ENCODE assay signal across 1 fruit fly cellular context in the genomic region with DNA sequence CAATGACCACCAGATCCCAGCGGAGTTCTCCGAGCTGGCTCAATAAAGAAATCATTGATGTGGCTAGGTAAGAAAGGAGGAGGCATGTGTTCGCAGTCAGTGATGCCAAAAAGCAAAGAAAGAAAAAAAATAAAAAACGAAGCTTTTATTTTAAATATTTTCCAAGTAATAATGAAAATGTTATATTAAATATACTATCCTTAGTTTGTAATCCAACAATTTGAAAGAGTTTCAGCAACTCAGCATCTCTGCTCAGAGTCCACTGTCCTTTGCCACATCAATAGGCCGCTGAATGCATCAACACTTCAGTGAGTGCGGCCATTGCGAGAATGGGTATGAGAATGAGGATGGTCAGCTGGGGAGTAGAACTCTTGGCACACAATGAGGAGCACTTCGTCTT.
A peak's percentile ranks its signal among the peaks of the same experiment; 100 is the strongest.
TF ChIP-seq lines count a peak whose summit lies in the region.

No protein-coding gene starts in this region.

TF ChIP-seq in whole organism, embryonic, 481 proteins besides CTCF, POLR2A, EP300 and RAD21 (continued from another document):
- TF ChIP-seq Atf6 (GFP tag; IDR thresholded peaks at IDR 0.05; lab: Robert Waterston, UW) (no peak), zfh1 (GFP tag; IDR thresholded peaks at IDR 0.05; lab: Robert Waterston, UW) (peak; percentile 82), dmrt99B (tag; optimal IDR thresholded peaks at IDR 0.05; lab: Kevin White, UChicago) (peak; percentile 21), lola (GFP tag; optimal IDR thresholded peaks at IDR 0.05; lab: Kevin White, UChicago) (peak in 1 of 3 experiments; percentile 54), CG11456 (GFP tag; IDR thresholded peaks at IDR 0.05; lab: Robert Waterston, UW) (no peak), MESR4 (GFP tag; optimal IDR thresholded peaks at IDR 0.05; lab: Kevin White, UChicago) (no peak), MTF-1 (GFP tag; optimal IDR thresholded peaks at IDR 0.05; lab: Kevin White, UChicago; ENCODE audit: borderline replicate concordance) (no peak), CG14710 (tag; optimal IDR thresholded peaks at IDR 0.05; lab: Kevin White, UChicago) (peak; percentile 47), zf30C (GFP tag; optimal IDR thresholded peaks at IDR 0.05; lab: Kevin White, UChicago) (no peak), CG9727 (GFP tag; optimal IDR thresholded peaks at IDR 0.05; lab: Kevin White, UChicago) (peak; percentile 66), lov (optimal IDR thresholded peaks at IDR 0.05; lab: Kevin White, UChicago) (no peak), lov (GFP tag; IDR thresholded peaks at IDR 0.05; lab: Robert Waterston, UW) (0 out of 3 replicates have a peak, but pooled peaks have one; percentile 54), CG15514 (GFP tag; optimal IDR thresholded peaks at IDR 0.05; lab: Kevin White, UChicago) (no peak), CrebB (tag; optimal IDR thresholded peaks at IDR 0.05; lab: Kevin White, UChicago) (no peak), Hmx (GFP tag; optimal IDR thresholded peaks at IDR 0.05; lab: Kevin White, UChicago) (no peak), CG17359 (tag; optimal IDR thresholded peaks at IDR 0.05; lab: Kevin White, UChicago) (peak; percentile 28), CG32767 (GFP tag; IDR thresholded peaks at IDR 0.05; lab: Robert Waterston, UW) (no peak), dmrt11E (tag; optimal IDR thresholded peaks at IDR 0.05; lab: Kevin White, UChicago) (peak; percentile 71), CG2678 (tag; optimal IDR thresholded peaks at IDR 0.05; lab: Kevin White, UChicago) (peak; percentile 38), CG3847 (GFP tag; IDR thresholded peaks at IDR 0.05; lab: Robert Waterston, UW) (no peak), phol (tag; optimal IDR thresholded peaks at IDR 0.05; lab: Kevin White, UChicago) (peak; percentile 11), CG1529 (GFP tag; optimal IDR thresholded peaks at IDR 0.05; lab: Kevin White, UChicago) (peak; percentile 3), Sry-β (GFP tag; optimal IDR thresholded peaks at IDR 0.05; lab: Kevin White, UChicago) (peak; percentile 76), ash1 (GFP tag; optimal IDR thresholded peaks at IDR 0.05; lab: Kevin White, UChicago) (no peak), hkb (optimal IDR thresholded peaks at IDR 0.05; lab: Kevin White, UChicago) (no peak), hkb (GFP tag; IDR thresholded peaks at IDR 0.05; lab: Robert Waterston, UW) (peak; percentile 38; the same call in 1 of the 2 replicates), Elba2 (GFP tag; optimal IDR thresholded peaks at IDR 0.05; lab: Kevin White, UChicago) (peak; percentile 5), cwo (GFP tag; optimal IDR thresholded peaks at IDR 0.05; lab: Kevin White, UChicago) (no peak), oc (tag; optimal IDR thresholded peaks at IDR 0.05; lab: Kevin White, UChicago) (no peak), HLH3B (GFP tag; IDR thresholded peaks at IDR 0.05; lab: Robert Waterston, UW) (0 out of 2 replicates have a peak, but pooled peaks have one; percentile 26), az2 (GFP tag; optimal IDR thresholded peaks at IDR 0.05; lab: Kevin White, UChicago) (peak; percentile 6), vvl (GFP tag; IDR thresholded peaks at IDR 0.05; lab: Robert Waterston, UW) (peak; percentile 58), wdn (GFP tag; IDR thresholded peaks at IDR 0.05; lab: Robert Waterston, UW) (no peak), CG12391 (tag; optimal IDR thresholded peaks at IDR 0.05; lab: Kevin White, UChicago) (peak; percentile 52), CG17385 (GFP tag; optimal IDR thresholded peaks at IDR 0.05; lab: Kevin White, UChicago) (peak; percentile 10), rib (GFP tag; IDR thresholded peaks at IDR 0.05; lab: Robert Waterston, UW) (no peak), gce (GFP tag; IDR thresholded peaks at IDR 0.05; lab: Robert Waterston, UW) (no peak), CG15601 (tag; optimal IDR thresholded peaks at IDR 0.05; lab: Kevin White, UChicago) (peak; percentile 7), Blimp-1 (GFP tag; optimal IDR thresholded peaks at IDR 0.05; lab: Kevin White, UChicago) (peak; percentile 23), CG8924 (tag; optimal IDR thresholded peaks at IDR 0.05; lab: Kevin White, UChicago) (peak; percentile 32), Lhr (GFP tag; optimal IDR thresholded peaks at IDR 0.05; lab: Kevin White, UChicago) (peak; percentile 1), gem (tag; optimal IDR thresholded peaks at IDR 0.05; lab: Kevin White, UChicago) (peak; percentile 45), sc (optimal IDR thresholded peaks at IDR 0.05; lab: Kevin White, UChicago) (no peak), sc (GFP tag; optimal IDR thresholded peaks at IDR 0.05; lab: Kevin White, UChicago) (peak; percentile 25), CG14050 (GFP tag; IDR thresholded peaks at IDR 0.05; lab: Robert Waterston, UW) (peak; percentile 13; the same call in 1 of the 3 replicates), CG10267 (tag; optimal IDR thresholded peaks at IDR 0.05; lab: Kevin White, UChicago) (peak; percentile 42), inv (GFP tag; IDR thresholded peaks at IDR 0.05; lab: Robert Waterston, UW; ENCODE audit: partially characterized antibody) (no peak), sqz (GFP tag; optimal IDR thresholded peaks at IDR 0.05; lab: Kevin White, UChicago) (peak; percentile 17), sna (GFP tag; IDR thresholded peaks at IDR 0.05; lab: Robert Waterston, UW; ENCODE audit: partially characterized antibody) (no peak), CG8388 (GFP tag; optimal IDR thresholded peaks at IDR 0.05; lab: Kevin White, UChicago) (no peak), ken (GFP tag; IDR thresholded peaks at IDR 0.05; lab: Robert Waterston, UW) (0 out of 3 replicates have a peak, but pooled peaks have one; percentile 35), CG10543 (GFP tag; optimal IDR thresholded peaks at IDR 0.05; lab: Kevin White, UChicago) (no peak), tup (GFP tag; optimal IDR thresholded peaks at IDR 0.05; lab: Kevin White, UChicago) (no peak), CG10959 (GFP tag; IDR thresholded peaks at IDR 0.05; lab: Robert Waterston, UW) (0 out of 2 replicates have a peak, but pooled peaks have one; percentile 34), CG12299 (tag; optimal IDR thresholded peaks at IDR 0.05; lab: Kevin White, UChicago) (no peak), CG6175 (GFP tag; IDR thresholded peaks at IDR 0.05; lab: Robert Waterston, UW) (no peak), CG18262 (tag; optimal IDR thresholded peaks at IDR 0.05; lab: Kevin White, UChicago) (peak; percentile 62), Bdp1 (GFP tag; optimal IDR thresholded peaks at IDR 0.05; lab: Kevin White, UChicago) (no peak), ci (GFP tag; IDR thresholded peaks at IDR 0.05; lab: Robert Waterston, UW) (peak; percentile 56; the same call in 2 of the 3 replicates), CG34422 (GFP tag; IDR thresholded peaks at IDR 0.05; lab: Robert Waterston, UW) (0 out of 3 replicates have a peak, but pooled peaks have one; percentile 14), ewg (GFP tag; optimal IDR thresholded peaks at IDR 0.05; lab: Kevin White, UChicago) (no peak), abd-A (tag; optimal IDR thresholded peaks at IDR 0.05; lab: Kevin White, UChicago) (no peak), CG18599 (GFP tag; optimal IDR thresholded peaks at IDR 0.05; lab: Kevin White, UChicago) (peak; percentile 30), sens (GFP tag; lab: Kevin White, UChicago) (peak; percentile 60), aop (GFP tag; IDR thresholded peaks at IDR 0.05; lab: Robert Waterston, UW) (no peak)
